Worm (Caenorhabditis elegans): ENCODE results near the gene sri-32.

- TF ChIP-seq lin-15B (tag; optimal IDR thresholded peaks at IDR 0.05) (no peak), nhr-11 (tag; optimal IDR thresholded peaks at IDR 0.05) (no peak), aha-1 (tag; optimal IDR thresholded peaks at IDR 0.05) (no peak), efl-3 (GFP tag; optimal IDR thresholded peaks at IDR 0.05) (no peak), snpc-4 (tag; optimal IDR thresholded peaks at IDR 0.05) (no peak)
These were observed 49.1 kb upstream of the sri-32 start, which contains the start of gene sri-50 for ce11 chrII:3203415-3203814.

All from whole organism, L1 larva.